Worm (Caenorhabditis elegans) whole organism, early embryonic: ENCODE measurements around the gene T09A5.14.
A peak's percentile ranks its signal among the peaks of the same experiment; 100 is the strongest.

ENCODE experiments used
- B0310.2 ChIP-seq: sonication (generic microtip); optimal IDR thresholded peaks from 2 replicates; lab custom pipeline; 2016; ENCODE audit warnings: mild to moderate bottlenecking, missing genetic modification characterization, missing compliant biosample characterization
- F13C5.2 ChIP-seq: sonication (generic microtip); optimal IDR thresholded peaks from 2 replicates; lab custom pipeline; 2017; ENCODE audit warnings: mild to moderate bottlenecking, missing genetic modification characterization, inconsistent platforms, missing compliant biosample characterization
- aly-1 ChIP-seq: sonication (generic microtip); optimal IDR thresholded peaks from 2 replicates; lab custom pipeline; 2016; ENCODE audit warnings: missing genetic modification characterization, missing compliant biosample characterization
- ama-1 ChIP-seq: fragments of 150-350 bp; optimal IDR thresholded peaks from 2 replicates; lab custom pipeline; 2014
- ceh-13 ChIP-seq: fragments of 200-800 bp; sonication (Bioruptor generic); optimal IDR thresholded peaks from 2 replicates; lab custom pipeline; 2018; ENCODE audit warnings: mild to moderate bottlenecking, missing genetic modification characterization, missing compliant biosample characterization
- ceh-36 ChIP-seq: sonication (generic microtip); optimal IDR thresholded peaks from 2 replicates; lab custom pipeline; 2016; ENCODE audit warnings: missing genetic modification characterization, inconsistent platforms, missing compliant biosample characterization
- ets-7 ChIP-seq: sonication (generic microtip); optimal IDR thresholded peaks from 2 replicates; lab custom pipeline; 2016; ENCODE audit warnings: missing genotype, missing genetic modification characterization, missing compliant biosample characterization
- flt-1 ChIP-seq: fragments of 200-800 bp; sonication (Bioruptor generic); IDR thresholded peaks from 2 replicates; pipeline ENCODE4 v1.3.6; 2022; ENCODE audit warnings: missing genetic modification characterization, missing compliant biosample characterization
- hmbx-1 ChIP-seq: sonication (generic microtip); optimal IDR thresholded peaks from 2 replicates; lab custom pipeline; 2016; ENCODE audit warnings: mild to moderate bottlenecking, missing genetic modification characterization, missing compliant biosample characterization
- hmg-4 ChIP-seq: fragments of 200-800 bp; sonication (Bioruptor generic); optimal IDR thresholded peaks from 2 replicates; lab custom pipeline; 2018; ENCODE audit warnings: mild to moderate bottlenecking, missing genetic modification characterization, missing compliant biosample characterization
- hnd-1 ChIP-seq: sonication (generic microtip); optimal IDR thresholded peaks from 2 replicates; lab custom pipeline; 2016; ENCODE audit warnings: missing genetic modification characterization, missing compliant biosample characterization
- pes-1 ChIP-seq: fragments of 200-800 bp; sonication (Bioruptor generic); IDR thresholded peaks from 2 replicates; pipeline ENCODE4 v1.3.6; 2022; ENCODE audit warnings: missing genetic modification reagents, missing genetic modification characterization, missing compliant biosample characterization
- scrt-1 ChIP-seq: fragments of 200-800 bp; sonication (Bioruptor generic); IDR thresholded peaks from 2 replicates; pipeline ENCODE4 v1.3.6; 2022; ENCODE audit warnings: missing genetic modification characterization, missing compliant biosample characterization
- sea-1 ChIP-seq: fragments of 200-800 bp; sonication (Bioruptor generic); conservative IDR thresholded peaks from 2 replicates; pipeline ENCODE4 v1.3.6; 2022; ENCODE audit warnings: missing genetic modification characterization, missing compliant biosample characterization
- tbx-11 ChIP-seq: fragments of 200-800 bp; sonication (Bioruptor generic); IDR thresholded peaks from 2 replicates; pipeline ENCODE4 v1.3.6; 2022; ENCODE audit warnings: missing genetic modification characterization, missing compliant biosample characterization
- tbx-37 ChIP-seq: fragments of 200-800 bp; sonication (Bioruptor generic); conservative IDR thresholded peaks from 2 replicates; pipeline ENCODE4 v1.3.6; 2022; ENCODE audit warnings: missing genetic modification reagents, missing genetic modification characterization, missing compliant biosample characterization
- tra-4 ChIP-seq: sonication (generic microtip); optimal IDR thresholded peaks from 2 replicates; lab custom pipeline; 2017; ENCODE audit warnings: missing genetic modification characterization, missing compliant biosample characterization

T09A5.14 gene

ce11 chrII:7836613-7837226 lies 4.6 kb downstream of the T09A5.14 start:
- TF ChIP-seq sea-1 (no peak), aly-1 (tag; lab: Kevin White, UChicago) (no peak), hmbx-1 (tag; lab: Kevin White, UChicago) (no peak), tbx-11 (no peak), hmg-4 (GFP tag; lab: Kevin White, UChicago) (no peak), pes-1 (no peak), flt-1 (GFP tag; lab: Robert Waterston, UW) (no peak), F13C5.2 (tag; lab: Kevin White, UChicago) (no peak), tra-4 (no peak), B0310.2 (no peak), ets-7 (tag; lab: Kevin White, UChicago) (no peak), hnd-1 (tag; lab: Kevin White, UChicago) (no peak), ceh-13 (no peak), tbx-37 (GFP tag; lab: Robert Waterston, UW) (no peak), scrt-1 (GFP tag; lab: Robert Waterston, UW) (no peak), ceh-36 (tag; lab: Kevin White, UChicago) (no peak), ama-1 (lab: Kevin White, UChicago) (no peak)

DNA sequence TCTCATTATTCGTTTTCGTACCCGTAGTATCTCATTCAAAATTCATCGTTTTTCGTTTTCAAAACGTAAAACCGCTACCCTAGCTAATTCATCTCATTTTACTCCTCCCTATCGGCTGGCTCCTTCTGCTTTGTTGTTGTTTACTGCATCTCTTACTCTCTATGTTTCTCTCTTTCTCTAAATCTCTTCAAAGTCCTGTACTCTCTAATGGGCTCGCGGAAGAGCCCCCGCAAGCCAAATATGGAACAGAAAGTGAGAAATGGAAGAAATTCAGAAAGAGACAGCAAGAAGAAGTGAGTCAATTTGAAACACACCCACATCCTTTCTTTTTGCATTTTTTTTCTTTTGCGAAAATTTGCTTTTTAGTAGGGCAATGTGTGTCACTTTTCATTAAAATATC lies 6.5 kb downstream of the T09A5.14 start:
- no peak for TF ChIP-seq hmbx-1 (tag; lab: Kevin White, UChicago)
- no peak for TF ChIP-seq sea-1
- no peak for TF ChIP-seq hmg-4 (GFP tag; lab: Kevin White, UChicago)
- TF ChIP-seq aly-1 (tag; lab: Kevin White, UChicago), result no peak
- TF ChIP-seq tra-4, result no peak
- TF ChIP-seq B0310.2, result no peak
- TF ChIP-seq hnd-1 (tag; lab: Kevin White, UChicago), result no peak
- TF ChIP-seq ets-7 (tag; lab: Kevin White, UChicago), result no peak
- no peak for TF ChIP-seq ama-1 (lab: Kevin White, UChicago)
- TF ChIP-seq tbx-37 (GFP tag; lab: Robert Waterston, UW), result no peak
- TF ChIP-seq F13C5.2 (tag; lab: Kevin White, UChicago), result no peak
- TF ChIP-seq ceh-13, result no peak
- no peak for TF ChIP-seq scrt-1 (GFP tag; lab: Robert Waterston, UW)
- no peak for TF ChIP-seq pes-1
- no peak for TF ChIP-seq ceh-36 (tag; lab: Kevin White, UChicago)
- TF ChIP-seq tbx-11, result no peak
- no peak for TF ChIP-seq flt-1 (GFP tag; lab: Robert Waterston, UW)

- no peak for TF ChIP-seq ets-7 (tag; lab: Kevin White, UChicago)
- peak; percentile 18 for TF ChIP-seq F13C5.2 (tag; lab: Kevin White, UChicago)
These were observed 7.5 kb downstream of the T09A5.14 start for ce11 chrII:7839703-7840102.

DNA sequence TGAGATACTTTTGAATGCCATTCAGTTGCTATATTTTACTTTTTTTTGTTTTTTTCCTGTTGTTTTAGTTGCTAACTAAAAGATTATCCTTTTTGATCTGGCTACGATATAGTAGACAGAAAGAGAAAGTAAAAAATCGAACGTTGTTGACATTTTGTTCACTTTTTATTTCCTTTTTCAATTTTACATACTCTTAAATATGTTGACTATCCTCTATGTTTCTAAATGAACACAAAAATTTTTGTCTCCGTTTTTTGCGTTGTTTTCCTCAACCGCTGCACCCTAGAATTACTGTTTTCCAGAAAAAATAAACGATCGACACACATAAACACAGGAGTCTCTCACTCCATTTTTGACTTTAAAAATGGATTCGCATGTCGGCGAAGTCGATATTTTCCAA lies 9.9 kb downstream of the T09A5.14 start, which contains the start of gene klp-3:
klp-3 (plus strand) TSS at position 301 of the 400 bp plus-strand sequence.
- no peak for TF ChIP-seq ama-1 (lab: Kevin White, UChicago)
- TF ChIP-seq tbx-37 (GFP tag; lab: Robert Waterston, UW), result no peak
- TF ChIP-seq pes-1, result no peak
- TF ChIP-seq ets-7 (tag; lab: Kevin White, UChicago), result no peak
- TF ChIP-seq hmg-4 (GFP tag; lab: Kevin White, UChicago), result no peak
- TF ChIP-seq hmbx-1 (tag; lab: Kevin White, UChicago), result no peak
- no peak for TF ChIP-seq ceh-13
- TF ChIP-seq tra-4, result no peak
- TF ChIP-seq hnd-1 (tag; lab: Kevin White, UChicago), result no peak
- TF ChIP-seq ceh-36 (tag; lab: Kevin White, UChicago), result no peak
- TF ChIP-seq sea-1, result no peak
- no peak for TF ChIP-seq flt-1 (GFP tag; lab: Robert Waterston, UW)
- TF ChIP-seq aly-1 (tag; lab: Kevin White, UChicago), result no peak
- no peak for TF ChIP-seq F13C5.2 (tag; lab: Kevin White, UChicago)
- TF ChIP-seq scrt-1 (GFP tag; lab: Robert Waterston, UW), result no peak

DNA sequence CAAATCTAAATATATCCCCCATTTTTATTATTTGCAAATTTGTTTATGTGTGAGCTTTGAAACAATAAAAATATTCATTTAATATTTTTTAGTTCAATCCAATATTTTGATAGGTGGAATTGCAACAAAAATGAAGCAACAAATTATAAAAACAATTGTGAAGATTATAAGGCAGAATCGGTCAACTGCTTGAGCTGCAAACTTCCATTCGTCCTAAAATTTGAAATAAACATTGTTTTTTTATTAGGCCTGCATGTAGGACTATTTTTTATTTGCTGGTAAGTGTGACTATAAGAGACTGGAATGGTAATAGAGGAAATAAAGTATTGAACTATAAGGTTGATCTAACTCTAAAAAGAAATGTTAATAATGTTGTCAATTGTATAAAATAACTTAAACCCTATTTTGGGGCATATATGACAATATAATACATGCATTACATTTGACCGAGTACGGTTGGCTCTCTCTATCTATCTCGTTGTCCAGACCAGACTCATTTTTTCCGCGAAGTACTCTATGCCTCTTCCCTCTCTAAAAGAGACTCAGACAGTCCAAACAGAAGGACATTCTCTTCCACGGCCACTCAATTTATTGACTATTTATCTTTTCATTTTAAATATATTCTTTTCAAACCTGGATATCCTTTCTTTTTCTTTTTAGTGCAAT lies 13.6 kb downstream of the T09A5.14 start, which contains the start of gene T09A5.4:
T09A5.4 (plus strand) TSS at position 616 of the 666 bp plus-strand sequence.
- TF ChIP-seq aly-1 (tag; lab: Kevin White, UChicago), result no peak
- TF ChIP-seq tbx-37 (GFP tag; lab: Robert Waterston, UW), result no peak
- no peak for TF ChIP-seq ets-7 (tag; lab: Kevin White, UChicago)
- TF ChIP-seq sea-1, result no peak
- TF ChIP-seq ceh-36 (tag; lab: Kevin White, UChicago), result no peak
- no peak for TF ChIP-seq pes-1
- no peak for TF ChIP-seq ama-1 (lab: Kevin White, UChicago)
- no peak for TF ChIP-seq hmg-4 (GFP tag; lab: Kevin White, UChicago)
- no peak for TF ChIP-seq F13C5.2 (tag; lab: Kevin White, UChicago)
- TF ChIP-seq hnd-1 (tag; lab: Kevin White, UChicago), result no peak
- TF ChIP-seq B0310.2, result no peak
- no peak for TF ChIP-seq hmbx-1 (tag; lab: Kevin White, UChicago)
- no peak for TF ChIP-seq scrt-1 (GFP tag; lab: Robert Waterston, UW)

DNA sequence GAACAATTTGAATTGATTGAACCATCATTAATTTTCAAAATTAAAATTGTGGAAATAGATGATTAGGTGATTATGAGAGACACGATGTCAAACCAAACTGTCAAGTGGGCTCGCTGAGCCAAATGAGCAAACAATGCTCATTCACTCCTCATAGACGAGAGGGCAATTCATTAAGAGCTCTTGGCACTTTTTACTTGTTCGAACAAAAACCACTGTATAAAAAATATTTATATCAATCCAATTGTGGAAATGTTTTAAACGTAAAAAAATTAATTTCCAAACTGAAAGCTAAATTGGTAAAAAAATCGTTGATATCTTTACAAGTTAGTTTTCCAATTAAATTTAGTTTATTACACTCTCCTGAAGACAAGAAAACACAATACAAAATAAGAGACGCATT lies 17.5 kb downstream of the T09A5.14 start, which contains the start of gene acr-7:
acr-7 (minus strand) TSS at position 101 of the 400 bp plus-strand sequence.
- no peak for TF ChIP-seq pes-1

DNA sequence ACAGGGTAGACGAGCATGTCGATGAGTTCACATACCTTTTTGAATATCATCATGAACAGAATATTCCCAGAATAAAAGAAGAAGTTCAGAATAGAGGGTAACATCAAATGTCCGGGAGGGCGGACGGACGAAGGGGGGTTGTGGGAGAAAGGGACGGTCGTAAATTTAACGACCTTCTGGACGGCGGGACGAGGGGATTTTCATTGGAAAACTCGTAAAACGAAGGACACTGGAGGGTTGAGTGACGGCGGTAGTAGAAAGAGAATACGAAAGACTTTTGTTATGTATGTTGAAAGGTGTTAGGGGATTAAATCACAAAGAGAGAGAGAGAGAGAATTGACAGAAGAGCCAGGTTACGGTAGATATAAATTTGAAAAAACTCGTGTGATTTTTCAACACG lies 18.4 kb downstream of the T09A5.14 start:
- TF ChIP-seq ceh-36 (tag; lab: Kevin White, UChicago) (no peak), ama-1 (lab: Kevin White, UChicago) (no peak), ets-7 (tag; lab: Kevin White, UChicago) (no peak), tbx-37 (GFP tag; lab: Robert Waterston, UW) (no peak), flt-1 (GFP tag; lab: Robert Waterston, UW) (no peak), hmg-4 (GFP tag; lab: Kevin White, UChicago) (no peak), hnd-1 (tag; lab: Kevin White, UChicago) (no peak), sea-1 (no peak), aly-1 (tag; lab: Kevin White, UChicago) (no peak), pes-1 (no peak), ceh-13 (no peak), tra-4 (no peak), F13C5.2 (tag; lab: Kevin White, UChicago) (no peak), hmbx-1 (tag; lab: Kevin White, UChicago) (no peak), B0310.2 (no peak), scrt-1 (GFP tag; lab: Robert Waterston, UW) (no peak), tbx-11 (no peak)
